Worm (Caenorhabditis elegans) whole organism, L4 larva: ENCODE data around the gene hlh-13.

Source experiments
- F26F4.8 ChIP-seq: fragments of 200-800 bp; sonication (Bioruptor generic); conservative IDR thresholded peaks from 2 replicates; pipeline ENCODE4 v1.3.6; 2022; ENCODE audit warnings: missing genetic modification characterization, missing compliant biosample characterization
- ZK337.2 ChIP-seq: fragments of 200-800 bp; sonication (Bioruptor generic); IDR thresholded peaks from 2 replicates; pipeline ENCODE4 v1.3.6; 2022; ENCODE audit warnings: missing genetic modification reagents, missing genetic modification characterization, missing compliant biosample characterization
- dve-1 ChIP-seq: sonication (generic microtip); optimal IDR thresholded peaks from 2 replicates; lab custom pipeline; 2017; ENCODE audit warnings: antibody characterized with exemption, mild to moderate bottlenecking, missing genetic modification characterization, missing compliant biosample characterization; ENCODE audit not compliant: insufficient read depth
- pha-4 ChIP-seq, 2 experiments: fragments of 150-350 bp in 1 of 2; fragments of 200-800 bp in 1 of 2; sonication (Bioruptor generic) in 1 of 2; IDR thresholded peaks in 1 of 2; optimal IDR thresholded peaks in 1 of 2; 2 replicates each; pipeline versions ENCODE4 v1.3.6 to Lab custom; 2014 to 2022; ENCODE audit warnings: missing genetic modification characterization in 2 of 2, missing genetic modification reagents in 2 of 2, missing biosample characterization in 1 of 2, missing compliant biosample characterization in 1 of 2
- ztf-11 ChIP-seq: fragments of 150-350 bp; optimal IDR thresholded peaks from 2 replicates; lab custom pipeline; 2014; ENCODE audit warnings: missing biosample characterization, missing genetic modification characterization

- TF ChIP-seq F26F4.8 (no peak), dve-1 (tag; lab: Kevin White, UChicago) (peak; percentile 85), ztf-11 (tag; lab: Kevin White, UChicago) (no peak), pha-4 (GFP tag; IDR thresholded peaks at IDR 0.05; lab: Robert Waterston, UW) (peak; percentile 64; the same call in 1 of the 2 replicates), pha-4 (tag; optimal IDR thresholded peaks at IDR 0.05; lab: Kevin White, UChicago) (no peak), ZK337.2 (no peak)
These were observed 40.6 kb upstream of the hlh-13 start for ce11 chrX:4208495-4208894.
